Fruit fly (Drosophila melanogaster): ENCODE results near the gene CG45101.

- TF ChIP-seq Myc (optimal IDR thresholded peaks at IDR 0.05) (no peak), psq (optimal IDR thresholded peaks at IDR 0.05) (no peak), h (optimal IDR thresholded peaks at IDR 0.05) (no peak), insv (optimal IDR thresholded peaks at IDR 0.05) (no peak), ttk (optimal IDR thresholded peaks at IDR 0.05) (no peak), Sin3A (optimal IDR thresholded peaks at IDR 0.05) (no peak)
These were observed at the start of gene CG45101, which contains the start of the genes CG32075 and SuUR for dm6 chr3L:11064689-11065088.

Data from Kc167 (cell line).